Worm (Caenorhabditis elegans): ENCODE results near the gene F41B4.3.
"Not testable (repeated sequence)": the region's sequence is repeated elsewhere in the genome, so short reads cannot be mapped to it uniquely, and the experiment has no call there.

DNA sequence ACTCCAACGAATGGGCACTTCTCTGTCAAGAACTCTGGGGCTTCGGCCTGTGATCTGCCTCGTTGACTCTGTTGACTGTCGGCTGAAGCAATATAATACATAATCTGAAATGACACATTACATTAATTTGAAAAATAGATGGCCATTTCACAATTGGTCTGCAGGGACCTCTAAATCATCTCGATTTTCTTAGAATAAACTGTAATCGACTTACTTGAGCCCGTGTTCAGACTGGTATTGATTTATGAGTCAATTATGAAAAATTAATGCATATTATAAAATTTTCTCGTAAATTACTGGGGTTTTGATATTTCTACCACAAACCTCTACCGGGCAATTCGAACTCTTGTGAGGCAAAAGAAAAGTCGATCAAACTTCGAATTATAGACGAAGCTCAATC, 32.8 kb upstream of the F41B4.3 start, which contains the start of gene C53B7.6:
- TF ChIP-seq cog-1 (tag; optimal IDR thresholded peaks at IDR 0.05); ref-1 (GFP tag; conservative IDR thresholded peaks at IDR 0.05); ztf-23 (GFP tag; IDR thresholded peaks at IDR 0.05); tab-1 (GFP tag; IDR thresholded peaks at IDR 0.05); ztf-29 (GFP tag; IDR thresholded peaks at IDR 0.05); T22C8.4 (GFP tag; IDR thresholded peaks at IDR 0.05): not testable (repeated sequence)
